Worm (Caenorhabditis elegans): ENCODE data around the gene ZC84.6.

ce11 chrIII:9151782-9152181 lies 47.7 kb downstream of the ZC84.6 start:
- TF ChIP-seq lsy-2 (tag; optimal IDR thresholded peaks at IDR 0.05) = peak in 1 of 2 experiments; percentile 27
- TF ChIP-seq egl-27 (tag; optimal IDR thresholded peaks at IDR 0.05) = no peak
- no peak for TF ChIP-seq ztf-4 (tag; optimal IDR thresholded peaks at IDR 0.05)
- no peak for TF ChIP-seq ceh-82 (tag; optimal IDR thresholded peaks at IDR 0.05)
- TF ChIP-seq dmd-4 (tag; optimal IDR thresholded peaks at IDR 0.05) = no peak
- TF ChIP-seq lin-13 (GFP tag; optimal IDR thresholded peaks at IDR 0.05) = no peak
- TF ChIP-seq ztf-11 (tag; optimal IDR thresholded peaks at IDR 0.05) = no peak
- no peak for TF ChIP-seq mdl-1 (tag; optimal IDR thresholded peaks at IDR 0.05)
- no peak for TF ChIP-seq lin-39 (tag; optimal IDR thresholded peaks at IDR 0.05)
- TF ChIP-seq nhr-23 (tag; optimal IDR thresholded peaks at IDR 0.05) = no peak
- no peak for TF ChIP-seq unc-55 (GFP tag; optimal IDR thresholded peaks at IDR 0.05)
- no peak for TF ChIP-seq nhr-237 (tag; optimal IDR thresholded peaks at IDR 0.05)
